Fruit fly (Drosophila melanogaster): ENCODE data around the gene ZnT35C.

DNA sequence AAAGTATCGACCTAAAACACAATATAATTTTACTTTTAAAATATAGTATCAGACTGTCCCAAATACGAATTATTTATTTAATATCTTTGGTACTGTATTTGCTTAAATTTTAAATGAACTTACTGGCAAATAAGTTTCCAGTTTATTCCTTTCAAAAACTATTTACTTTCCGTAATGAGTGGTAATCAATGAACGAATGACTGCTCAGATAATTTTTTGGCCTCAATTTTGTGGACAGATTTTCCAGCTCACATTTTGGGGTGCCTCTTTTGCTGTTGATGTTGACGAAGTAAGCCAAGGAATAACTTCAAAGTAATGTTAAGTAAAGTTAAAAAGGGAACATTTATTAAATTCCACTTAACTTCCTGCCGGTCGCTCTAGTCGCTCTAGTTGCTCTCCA, 32.6 kb downstream of the ZnT35C start, which contains the start of gene CG43230:
- TF ChIP-seq pad (GFP tag; optimal IDR thresholded peaks at IDR 0.05) (no peak), Mnt (GFP tag; optimal IDR thresholded peaks at IDR 0.05) (no peak), CG14711 (tag; optimal IDR thresholded peaks at IDR 0.05) (no peak), CG5204 (GFP tag; optimal IDR thresholded peaks at IDR 0.05) (no peak), tj (GFP tag; optimal IDR thresholded peaks at IDR 0.05) (no peak)

Data from whole organism, adult.